Fruit fly (Drosophila melanogaster) whole organism, pupa: ENCODE measurements around the gene CG14556.

Experiments used
- CG10348 ChIP-seq: fragments of 200-800 bp; sonication (Bioruptor generic); IDR thresholded peaks from 2 replicates; pipeline ENCODE4 v1.3.6; 2022; ENCODE audit warnings: missing biosample characterization, missing genetic modification characterization
- CG13204 ChIP-seq: fragments of 200-800 bp; sonication (Bioruptor generic); optimal IDR thresholded peaks from 2 replicates; lab custom pipeline; 2018; ENCODE audit warnings: missing biosample characterization, mild to moderate bottlenecking, missing genetic modification characterization, moderate library complexity
- CG14655 ChIP-seq: fragments of 200-800 bp; sonication (Bioruptor generic); optimal IDR thresholded peaks from 3 replicates; lab custom pipeline; 2017; ENCODE audit warnings: mild to moderate bottlenecking, missing biosample characterization, missing genetic modification reagents, missing genetic modification characterization
- CG8159 ChIP-seq: fragments of 200-800 bp; sonication (Bioruptor generic); optimal IDR thresholded peaks from 3 replicates; lab custom pipeline; 2018; ENCODE audit warnings: missing biosample characterization, mild to moderate bottlenecking, missing genetic modification characterization, moderate library complexity
- CG9948 ChIP-seq: fragments of 200-800 bp; sonication (Bioruptor generic); optimal IDR thresholded peaks from 2 replicates; lab custom pipeline; 2018; ENCODE audit warnings: missing biosample characterization, mild to moderate bottlenecking, missing genetic modification characterization, moderate library complexity
- D1 ChIP-seq: fragments of 200-800 bp; sonication (Bioruptor generic); optimal IDR thresholded peaks from 2 replicates; lab custom pipeline; 2018; ENCODE audit warnings: missing biosample characterization, mild to moderate bottlenecking, missing genetic modification characterization, moderate library complexity
- EcR ChIP-seq: fragments of 200-800 bp; sonication (Bioruptor generic); optimal IDR thresholded peaks from 3 replicates; lab custom pipeline; 2019; ENCODE audit warnings: missing biosample characterization, missing genetic modification characterization, mild to moderate bottlenecking, moderate library complexity, missing genetic modification reagents
- Pif1A ChIP-seq: fragments of 200-800 bp; sonication (Bioruptor generic); optimal IDR thresholded peaks from 3 replicates; lab custom pipeline; 2016; ENCODE audit warnings: missing biosample characterization, missing genetic modification characterization
- Snoo ChIP-seq: fragments of 200-800 bp; sonication (Bioruptor generic); optimal IDR thresholded peaks from 3 replicates; lab custom pipeline; 2017; ENCODE audit warnings: missing biosample characterization, mild to moderate bottlenecking, missing genetic modification characterization, inconsistent platforms
- fd96Ca ChIP-seq: fragments of 200-800 bp; sonication (Bioruptor generic); IDR thresholded peaks from 3 replicates; pipeline ENCODE4 v1.3.6; 2022; ENCODE audit warnings: missing biosample characterization, missing genetic modification characterization
- gl ChIP-seq: fragments of 200-800 bp; sonication (Bioruptor generic); optimal IDR thresholded peaks from 2 replicates; lab custom pipeline; 2018; ENCODE audit warnings: missing biosample characterization, mild to moderate bottlenecking, missing genetic modification characterization
- rn ChIP-seq: fragments of 200-800 bp; sonication (Bioruptor generic); IDR thresholded peaks from 2 replicates; pipeline ENCODE4 v1.3.6; 2022; ENCODE audit warnings: missing biosample characterization, missing genetic modification characterization

- peak; percentile 63 for TF ChIP-seq CG14655
- no peak for TF ChIP-seq CG10348
- TF ChIP-seq CG9948 (tag; lab: Kevin White, UChicago): peak; percentile 24
- TF ChIP-seq fd96Ca: peak; percentile 80
- TF ChIP-seq Pif1A (GFP tag; lab: Kevin White, UChicago): peak; percentile 77
- no peak for TF ChIP-seq rn (GFP tag; lab: Robert Waterston, UW)
- TF ChIP-seq D1 (tag; lab: Kevin White, UChicago): no peak
- peak; percentile 64 for TF ChIP-seq Snoo
- TF ChIP-seq CG8159 (tag; lab: Kevin White, UChicago): peak; percentile 61
- no peak for TF ChIP-seq gl (tag; lab: Kevin White, UChicago)
- peak; percentile 26 for TF ChIP-seq EcR (GFP tag; lab: Kevin White, UChicago)
- TF ChIP-seq CG13204 (GFP tag; lab: Kevin White, UChicago): peak; percentile 56
These were observed 19.8 kb upstream of the CG14556 start, which contains the start of gene Cipc for dm6 chr3R:26106595-26107152.
